Worm (Caenorhabditis elegans): ENCODE measurements around the gene R10D12.6.
A peak's percentile ranks its signal among the peaks of the same experiment; 100 is the strongest.

Gene R10D12.6

DNA sequence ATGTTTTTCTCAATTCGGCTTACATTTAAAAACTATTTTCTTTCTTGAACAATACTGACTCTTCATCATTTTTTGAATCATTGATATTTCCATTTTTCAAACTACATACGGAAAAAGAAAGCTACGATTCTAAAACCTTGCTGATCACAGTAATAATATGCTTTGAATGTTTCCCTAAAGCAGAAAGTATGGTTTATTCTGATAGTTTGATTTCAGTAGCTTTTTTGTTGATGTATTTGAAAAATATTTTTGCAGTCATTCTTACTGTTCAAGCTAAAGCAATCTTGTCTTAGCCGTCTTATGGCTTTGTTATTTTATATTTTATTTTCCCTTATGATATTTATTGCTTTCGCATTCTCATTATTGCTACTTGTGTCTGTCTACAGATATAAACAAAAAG lies 19.6 kb upstream of the R10D12.6 start, which contains the start of gene srxa-13:
Gene srxa-13 (plus strand): TSS at position 301 of the 400 bp plus-strand sequence.
- TF ChIP-seq T26A8.4 (GFP tag; IDR thresholded peaks at IDR 0.05) (no peak), mxl-3 (GFP tag; optimal IDR thresholded peaks at IDR 0.05) (no peak)

DNA sequence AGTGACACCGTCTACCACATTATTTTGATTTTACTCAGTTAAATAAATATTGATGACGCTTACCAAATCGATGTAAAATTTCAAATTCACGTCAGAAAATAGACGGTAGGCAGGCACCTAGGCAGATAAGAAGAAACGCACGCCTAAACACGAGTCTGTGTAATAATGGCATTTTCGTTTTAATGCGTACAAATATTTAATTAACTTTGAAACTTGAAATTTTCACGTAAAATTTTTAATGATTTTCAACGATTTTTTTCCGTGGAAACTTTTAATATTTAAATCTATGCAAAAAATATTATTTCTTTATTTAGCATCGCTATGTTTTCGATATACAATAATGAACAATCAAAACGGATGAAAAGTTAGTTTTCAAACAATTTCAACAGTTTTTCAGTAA lies 17.9 kb upstream of the R10D12.6 start, which contains the start of gene C06B3.16:
Gene C06B3.16 (plus strand): TSS at position 301 of the 400 bp plus-strand sequence.
- TF ChIP-seq pqm-1 (tag; optimal IDR thresholded peaks at IDR 0.05) (no peak), aha-1 (tag) (peak; percentile 18)

DNA sequence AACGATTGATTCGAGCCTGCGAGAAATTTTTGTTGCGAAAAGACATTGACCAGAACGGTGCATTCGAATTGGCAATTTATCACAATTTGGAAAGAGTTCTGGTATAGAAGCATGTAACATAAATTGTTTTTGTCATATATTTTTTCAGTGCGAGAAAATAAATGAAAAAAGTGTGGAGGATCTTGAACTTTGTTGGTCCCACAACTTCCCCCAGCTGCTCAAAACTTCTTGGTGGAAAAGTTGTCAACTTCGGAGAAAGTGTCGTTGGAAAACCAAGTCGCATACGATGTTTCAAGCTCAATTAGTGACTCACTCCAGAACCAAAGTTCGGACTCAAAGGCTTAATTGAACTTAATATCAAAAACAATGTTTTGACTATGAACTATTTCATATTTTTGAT lies 17.2 kb upstream of the R10D12.6 start:
- TF ChIP-seq aha-1 (tag), result peak; percentile 94
- peak in 1 of 2 experiments; percentile 34 for TF ChIP-seq unc-62 (GFP tag; optimal IDR thresholded peaks at IDR 0.05 in 1 of 2)
- TF ChIP-seq unc-62 (tag; optimal IDR thresholded peaks at IDR 0.05), result no peak
- no peak for TF ChIP-seq skn-1 (tag; optimal IDR thresholded peaks at IDR 0.05)

DNA sequence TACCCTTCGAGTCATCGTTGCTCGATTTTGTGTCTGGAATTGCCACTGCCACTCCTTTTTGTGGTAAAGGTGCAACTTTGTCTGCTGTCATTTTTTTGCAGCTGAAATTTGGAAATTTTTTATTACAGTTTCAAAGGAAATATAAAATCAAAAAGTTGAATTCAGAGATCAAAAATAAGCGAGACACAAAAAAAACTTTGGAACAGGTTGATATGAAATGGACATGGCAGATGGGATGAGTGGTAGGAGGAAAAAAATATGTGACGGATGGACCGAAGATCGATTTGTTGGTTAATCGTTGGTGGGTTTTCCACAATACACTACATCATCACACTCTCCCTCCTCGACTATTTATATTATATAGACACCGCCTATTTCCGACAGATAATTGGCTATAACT lies 14.6 kb upstream of the R10D12.6 start, which contains the start of gene R10D12.1:
Gene R10D12.1 (minus strand): TSS at position 101 of the 400 bp plus-strand sequence.
- TF ChIP-seq nhr-102 (tag; optimal IDR thresholded peaks at IDR 0.05) (no peak), egl-27 (tag; optimal IDR thresholded peaks at IDR 0.05) (no peak), ctbp-1 (GFP tag; IDR thresholded peaks at IDR 0.05) (no peak), nhr-28 (tag; optimal IDR thresholded peaks at IDR 0.05) (peak; percentile 19), hlh-30 (tag; optimal IDR thresholded peaks at IDR 0.05; ENCODE audit: insufficient read depth) (peak; percentile 7)

DNA sequence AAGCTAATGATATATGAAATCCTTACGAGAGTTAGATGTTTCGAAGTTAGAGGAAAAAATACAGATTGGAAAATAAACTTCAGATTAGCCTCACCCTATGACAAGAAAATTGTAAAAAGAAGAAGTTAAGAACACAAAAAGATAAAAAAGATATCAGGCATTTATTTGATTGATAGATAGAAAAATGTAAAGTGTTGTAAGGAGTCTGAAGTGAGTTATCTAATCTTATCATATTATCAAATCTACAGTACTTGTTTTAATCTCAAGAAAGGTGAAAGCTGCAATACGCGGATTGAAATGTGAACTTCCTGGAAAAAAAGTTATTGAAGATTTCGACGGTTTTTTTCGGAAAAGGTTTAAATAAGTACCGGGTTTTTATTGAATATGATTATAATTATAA lies 13.7 kb upstream of the R10D12.6 start:
- TF ChIP-seq F26F4.8 (GFP tag; conservative IDR thresholded peaks at IDR 0.05) (no peak), spr-1 (tag; optimal IDR thresholded peaks at IDR 0.05) (no peak), unc-39 (tag; optimal IDR thresholded peaks at IDR 0.05) (no peak), F49E8.2 (tag; optimal IDR thresholded peaks at IDR 0.05; ENCODE audit: borderline replicate concordance) (no peak), hlh-30 (tag; optimal IDR thresholded peaks at IDR 0.05; ENCODE audit: insufficient read depth) (no peak), lim-7 (GFP tag; IDR thresholded peaks at IDR 0.05) (no peak), nhr-237 (tag; optimal IDR thresholded peaks at IDR 0.05) (no peak), snpc-4 (tag; optimal IDR thresholded peaks at IDR 0.05) (no peak), spr-3 (GFP tag; optimal IDR thresholded peaks at IDR 0.05) (no peak), dmd-6 (GFP tag; IDR thresholded peaks at IDR 0.05) (no peak)

DNA sequence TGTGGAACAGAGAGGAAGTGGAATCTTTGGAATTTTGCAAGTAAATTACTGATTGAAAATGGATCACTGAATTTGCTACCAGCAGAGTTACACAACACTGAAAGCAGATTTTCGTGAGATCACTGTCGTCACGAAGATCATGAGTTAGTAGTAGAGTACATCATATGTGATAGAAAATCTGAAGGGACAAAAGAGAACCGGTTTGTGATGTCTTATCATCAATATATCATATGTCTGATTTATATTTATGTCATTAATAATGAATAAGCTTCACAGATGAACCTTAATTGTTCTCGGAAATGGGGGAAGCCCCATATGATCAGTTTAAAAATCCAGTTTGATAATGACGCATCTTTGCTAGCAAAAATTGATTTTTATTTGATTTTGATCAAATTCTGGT lies 13.1 kb upstream of the R10D12.6 start:
- TF ChIP-seq nhr-6 (tag; optimal IDR thresholded peaks at IDR 0.05) (no peak), ceh-62 (tag; optimal IDR thresholded peaks at IDR 0.05) (no peak), hif-1 (tag; optimal IDR thresholded peaks at IDR 0.05) (no peak), ceh-20 (GFP tag; IDR thresholded peaks at IDR 0.05) (no peak), lin-29 (GFP tag; IDR thresholded peaks at IDR 0.05) (no peak), dmd-8 (GFP tag; IDR thresholded peaks at IDR 0.05) (no peak), lin-13 (GFP tag; optimal IDR thresholded peaks at IDR 0.05) (no peak), T26A8.4 (GFP tag; IDR thresholded peaks at IDR 0.05) (no peak), Y48G9A.11 (GFP tag; IDR thresholded peaks at IDR 0.05) (no peak), aha-1 (tag) (peak; percentile 23), zfp-3 (GFP tag; conservative IDR thresholded peaks at IDR 0.05) (no peak), nhr-28 (tag; optimal IDR thresholded peaks at IDR 0.05) (peak; percentile 33), skn-1 (tag; optimal IDR thresholded peaks at IDR 0.05) (no peak), lin-15B (tag; optimal IDR thresholded peaks at IDR 0.05) (no peak), php-3 (GFP tag; IDR thresholded peaks at IDR 0.05) (no peak), zip-2 (tag; optimal IDR thresholded peaks at IDR 0.05) (no peak), nhr-11 (tag; optimal IDR thresholded peaks at IDR 0.05) (no peak), Y105C5A.15 (GFP tag; IDR thresholded peaks at IDR 0.05) (no peak), nhr-111 (GFP tag; optimal IDR thresholded peaks at IDR 0.05) (no peak), fos-1 (tag; optimal IDR thresholded peaks at IDR 0.05) (no peak), attf-4 (tag; optimal IDR thresholded peaks at IDR 0.05) (no peak), ctbp-1 (GFP tag; IDR thresholded peaks at IDR 0.05) (no peak), F44E2.7 (GFP tag; IDR thresholded peaks at IDR 0.05) (no peak), tra-1 (GFP tag; IDR thresholded peaks at IDR 0.05) (no peak), hlh-30 (tag; optimal IDR thresholded peaks at IDR 0.05; ENCODE audit: insufficient read depth) (peak; percentile 70), egl-43 (GFP tag; IDR thresholded peaks at IDR 0.05) (no peak), D1046.2 (GFP tag; IDR thresholded peaks at IDR 0.05) (no peak), R02D3.7 (tag; optimal IDR thresholded peaks at IDR 0.05) (no peak), daf-8 (GFP tag; IDR thresholded peaks at IDR 0.05) (no peak)
